Worm (Caenorhabditis elegans): ENCODE results near the gene grd-7.

The grd-7 gene

DNA sequence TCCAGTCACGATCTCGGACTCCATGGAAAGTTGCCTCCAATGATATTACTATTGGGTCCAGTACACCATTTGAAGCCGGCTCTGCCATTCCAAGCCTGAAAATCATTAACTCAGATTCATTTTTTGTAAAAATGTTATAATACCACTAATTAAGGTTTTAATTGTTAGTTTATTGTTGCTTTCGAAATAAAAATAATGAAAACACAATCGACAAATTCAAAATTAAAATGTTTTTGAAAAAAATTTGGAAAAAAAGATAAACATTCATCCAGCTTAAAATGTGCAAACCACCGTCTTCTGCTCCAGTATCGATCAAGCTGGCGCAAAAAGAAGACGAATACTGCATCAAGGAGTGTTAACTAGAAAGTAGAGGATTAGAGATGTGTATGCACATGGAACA, 12.4 kb downstream of the grd-7 start, which contains the start of gene F46H5.5:
TSS of gene F46H5.5 (minus strand) at position 101 of the 400 bp plus-strand sequence.
- TF ChIP-seq ceh-82 (tag; optimal IDR thresholded peaks at IDR 0.05) (no peak), pha-4 (GFP tag; IDR thresholded peaks at IDR 0.05) (no peak), pha-4 (tag; optimal IDR thresholded peaks at IDR 0.05) (no peak), tra-1 (GFP tag; IDR thresholded peaks at IDR 0.05) (no peak), nhr-41 (GFP tag; IDR thresholded peaks at IDR 0.05) (no peak), lin-38 (GFP tag; IDR thresholded peaks at IDR 0.05) (no peak), attf-4 (tag; optimal IDR thresholded peaks at IDR 0.05) (no peak), spr-3 (GFP tag; optimal IDR thresholded peaks at IDR 0.05) (no peak), mdl-1 (tag; optimal IDR thresholded peaks at IDR 0.05) (no peak), aha-1 (tag) (no peak), R02D3.7 (tag; optimal IDR thresholded peaks at IDR 0.05) (no peak), lin-15B (tag; optimal IDR thresholded peaks at IDR 0.05) (no peak), rbr-2 (tag; optimal IDR thresholded peaks at IDR 0.05) (no peak), nhr-237 (tag; optimal IDR thresholded peaks at IDR 0.05) (no peak), F26F4.8 (GFP tag; conservative IDR thresholded peaks at IDR 0.05) (no peak), spr-1 (tag; optimal IDR thresholded peaks at IDR 0.05) (no peak), ceh-20 (GFP tag; IDR thresholded peaks at IDR 0.05) (no peak), egl-27 (tag; optimal IDR thresholded peaks at IDR 0.05) (no peak), lim-7 (GFP tag; IDR thresholded peaks at IDR 0.05) (no peak), fos-1 (tag; optimal IDR thresholded peaks at IDR 0.05) (no peak), nhr-48 (tag; optimal IDR thresholded peaks at IDR 0.05) (no peak)

DNA sequence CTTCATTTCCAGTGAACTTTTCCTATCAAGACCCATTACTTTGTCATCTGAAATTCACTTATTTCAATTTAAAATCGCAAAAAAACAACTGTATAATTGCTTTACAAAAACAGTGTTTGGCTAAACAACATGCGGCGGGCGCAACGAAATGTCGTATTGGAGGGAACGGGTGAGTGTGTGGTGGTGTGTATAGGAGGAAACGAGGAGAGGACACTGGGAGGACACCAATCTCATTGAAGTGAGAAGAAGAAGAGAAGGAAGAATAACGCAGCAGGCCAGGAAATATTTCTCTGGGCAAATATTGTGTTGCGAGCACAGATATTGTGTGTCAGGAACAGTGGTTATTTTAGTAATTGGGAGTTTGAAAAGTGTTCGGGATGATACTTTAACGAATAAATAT, 14.7 kb downstream of the grd-7 start, which contains the start of gene F46H5.4:
TSS of gene F46H5.4 (minus strand) at position 53 of the 400 bp plus-strand sequence.
- no peak for TF ChIP-seq lin-13 (GFP tag; optimal IDR thresholded peaks at IDR 0.05)
- TF ChIP-seq fos-1 (tag; optimal IDR thresholded peaks at IDR 0.05), result no peak
- no peak for TF ChIP-seq sdz-12 (GFP tag; optimal IDR thresholded peaks at IDR 0.05)
- peak; percentile 29 for TF ChIP-seq nhr-28 (tag; optimal IDR thresholded peaks at IDR 0.05)
- peak; percentile 25 for TF ChIP-seq hlh-11 (tag; optimal IDR thresholded peaks at IDR 0.05)
- TF ChIP-seq mxl-3 (GFP tag; optimal IDR thresholded peaks at IDR 0.05), result peak; percentile 18
- peak; percentile 4 for TF ChIP-seq nhr-6 (tag; optimal IDR thresholded peaks at IDR 0.05)
- peak; percentile 88 for TF ChIP-seq T20F7.1 (GFP tag; optimal IDR thresholded peaks at IDR 0.05)
- no peak for TF ChIP-seq pha-4 (GFP tag; IDR thresholded peaks at IDR 0.05)
- no peak for TF ChIP-seq pha-4 (tag; optimal IDR thresholded peaks at IDR 0.05)
- no peak for TF ChIP-seq madf-9 (GFP tag; conservative IDR thresholded peaks at IDR 0.05)
- TF ChIP-seq lir-3 (tag; optimal IDR thresholded peaks at IDR 0.05), result no peak
- TF ChIP-seq dmd-9 (GFP tag; IDR thresholded peaks at IDR 0.05), result no peak
- TF ChIP-seq hmg-1.1 (GFP tag; IDR thresholded peaks at IDR 0.05), result peak; percentile 60
- no peak for TF ChIP-seq ztf-11 (tag; optimal IDR thresholded peaks at IDR 0.05)
- peak; percentile 12 for TF ChIP-seq dve-1 (tag; optimal IDR thresholded peaks at IDR 0.05; ENCODE audit: insufficient read depth)

DNA sequence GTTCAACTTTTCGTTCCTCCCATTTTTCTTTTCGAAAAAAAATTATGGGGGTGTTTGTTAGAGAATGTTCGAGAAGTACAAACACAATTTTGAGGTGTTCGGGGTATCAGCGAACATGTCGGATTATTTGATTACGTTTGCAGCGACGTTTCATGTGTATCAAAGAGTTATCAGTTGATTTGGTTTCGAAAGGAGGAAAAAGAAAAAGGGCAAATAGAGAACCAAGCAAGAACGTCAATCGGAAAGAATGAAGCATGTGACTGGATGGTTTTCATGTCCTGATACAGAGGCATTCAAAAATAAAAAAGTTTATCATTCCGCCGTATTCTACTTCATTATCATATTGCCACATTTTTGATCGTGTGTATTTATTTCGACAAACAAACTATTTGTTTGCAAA, 24.5 kb downstream of the grd-7 start:
- TF ChIP-seq nhr-48 (tag; optimal IDR thresholded peaks at IDR 0.05) (peak; percentile 75), mxl-2 (GFP tag; conservative IDR thresholded peaks at IDR 0.05) (0 out of 2 replicates have a peak, but pooled peaks have one; percentile 26), egl-43 (GFP tag; IDR thresholded peaks at IDR 0.05) (no peak), zag-1 (tag; optimal IDR thresholded peaks at IDR 0.05) (no peak), nhr-10 (tag; optimal IDR thresholded peaks at IDR 0.05) (peak; percentile 53), ceh-20 (GFP tag; IDR thresholded peaks at IDR 0.05) (peak; percentile 50; the same call in 1 of the 2 replicates), hmg-1.1 (GFP tag; IDR thresholded peaks at IDR 0.05) (0 out of 2 replicates have a peak, but pooled peaks have one; percentile 17), tra-1 (GFP tag; IDR thresholded peaks at IDR 0.05) (peak; percentile 86), F26F4.8 (GFP tag; conservative IDR thresholded peaks at IDR 0.05) (no peak), fkh-10 (GFP tag; optimal IDR thresholded peaks at IDR 0.05) (no peak), zfp-2 (tag; optimal IDR thresholded peaks at IDR 0.05) (no peak), mxl-3 (GFP tag; optimal IDR thresholded peaks at IDR 0.05) (peak; percentile 35), nhr-102 (tag; optimal IDR thresholded peaks at IDR 0.05) (peak; percentile 74), hlh-30 (tag; optimal IDR thresholded peaks at IDR 0.05; ENCODE audit: insufficient read depth) (peak; percentile 76), lin-1 (GFP tag; IDR thresholded peaks at IDR 0.05) (peak; percentile 85), php-3 (GFP tag; IDR thresholded peaks at IDR 0.05) (peak; percentile 87), F49E8.2 (tag; optimal IDR thresholded peaks at IDR 0.05; ENCODE audit: borderline replicate concordance) (no peak), pqm-1 (tag; optimal IDR thresholded peaks at IDR 0.05) (peak; percentile 93), T20F7.1 (GFP tag; optimal IDR thresholded peaks at IDR 0.05) (peak; percentile 48), jun-1 (tag; optimal IDR thresholded peaks at IDR 0.05) (no peak), ctbp-1 (GFP tag; IDR thresholded peaks at IDR 0.05) (no peak), daf-8 (GFP tag; IDR thresholded peaks at IDR 0.05) (no peak), nhr-6 (tag; optimal IDR thresholded peaks at IDR 0.05) (peak; percentile 36), hlh-11 (tag; optimal IDR thresholded peaks at IDR 0.05) (peak; percentile 94)

Data from whole organism, L4 larva.